Worm (Caenorhabditis elegans): ENCODE measurements around the gene irld-36.
"Not testable (repeated sequence)": the region's sequence is repeated elsewhere in the genome, so short reads cannot be mapped to it uniquely, and the experiment has no call there.

The irld-36 gene

ce11 chrII:1660888-1661287, 18.3 kb upstream of the irld-36 start, which contains the start of gene ZC204.13:
TSS of gene ZC204.13 (minus strand) at chrII:1660988.
- not testable (repeated sequence) for TF ChIP-seq pax-1, pat-9, ceh-18 (tag; optimal IDR thresholded peaks at IDR 0.05)

ce11 chrII:1662881-1663280, 16.3 kb upstream of the irld-36 start, which contains the start of gene ZC204.14:
TSS of gene ZC204.14 (minus strand) at chrII:1662949.
- TF ChIP-seq ceh-45 (GFP tag; IDR thresholded peaks at IDR 0.05) (no peak), elt-2 (tag; optimal IDR thresholded peaks at IDR 0.05) (no peak), pqm-1 (tag; optimal IDR thresholded peaks at IDR 0.05) (no peak), ceh-2 (tag; optimal IDR thresholded peaks at IDR 0.05) (no peak), madf-2 (tag; optimal IDR thresholded peaks at IDR 0.05) (no peak), ets-4 (tag; optimal IDR thresholded peaks at IDR 0.05) (no peak), ceh-9 (tag; optimal IDR thresholded peaks at IDR 0.05) (no peak), sdc-2 (tag; optimal IDR thresholded peaks at IDR 0.05) (no peak), nhr-11 (tag; optimal IDR thresholded peaks at IDR 0.05) (no peak)

- TF ChIP-seq ceh-22 (tag; optimal IDR thresholded peaks at IDR 0.05) (no peak), gmeb-2 (tag; optimal IDR thresholded peaks at IDR 0.05) (no peak), hlh-13 (GFP tag; optimal IDR thresholded peaks at IDR 0.05) (no peak), tbx-2 (tag; optimal IDR thresholded peaks at IDR 0.05) (peak; percentile 15), K09A11.1 (tag; optimal IDR thresholded peaks at IDR 0.05; ENCODE audit: insufficient read depth) (no peak), K02D7.2 (tag; optimal IDR thresholded peaks at IDR 0.05) (no peak), ceh-9 (tag; optimal IDR thresholded peaks at IDR 0.05) (no peak), Y22D7AL.16 (tag; optimal IDR thresholded peaks at IDR 0.05) (no peak), sdc-2 (tag; optimal IDR thresholded peaks at IDR 0.05) (no peak), ref-2 (tag; optimal IDR thresholded peaks at IDR 0.05) (peak; percentile 25), elt-2 (tag; optimal IDR thresholded peaks at IDR 0.05) (peak; percentile 40), pqm-1 (tag; optimal IDR thresholded peaks at IDR 0.05) (no peak), che-1 (tag; optimal IDR thresholded peaks at IDR 0.05) (no peak), fax-1 (tag; optimal IDR thresholded peaks at IDR 0.05) (no peak), C38D4.7 (GFP tag; optimal IDR thresholded peaks at IDR 0.05) (no peak), ceh-24 (tag; optimal IDR thresholded peaks at IDR 0.05) (no peak), T23F11.4 (GFP tag; optimal IDR thresholded peaks at IDR 0.05) (no peak), ets-4 (tag; optimal IDR thresholded peaks at IDR 0.05) (no peak), pat-9 (tag; optimal IDR thresholded peaks at IDR 0.05) (no peak), hlh-30 (tag; optimal IDR thresholded peaks at IDR 0.05; ENCODE audit: insufficient read depth) (peak; percentile 42)
These were observed 15.7 kb upstream of the irld-36 start, which contains the start of gene duxl-1 for ce11 chrII:1663516-1663915. TSS of gene duxl-1 (plus strand) at chrII:1663699.

- TF ChIP-seq ceh-48 (tag; optimal IDR thresholded peaks at IDR 0.05): no peak
- no peak for TF ChIP-seq npax-4 (tag; optimal IDR thresholded peaks at IDR 0.05)
- no peak for TF ChIP-seq madf-2 (tag; optimal IDR thresholded peaks at IDR 0.05)
- no peak for TF ChIP-seq unc-3 (GFP tag; conservative IDR thresholded peaks at IDR 0.05)
- no peak for TF ChIP-seq unc-3 (tag; optimal IDR thresholded peaks at IDR 0.05)
- no peak for TF ChIP-seq che-1 (tag; optimal IDR thresholded peaks at IDR 0.05)
- no peak for TF ChIP-seq ceh-6 (GFP tag; optimal IDR thresholded peaks at IDR 0.05)
- TF ChIP-seq gmeb-2 (tag; optimal IDR thresholded peaks at IDR 0.05): no peak
- TF ChIP-seq pros-1 (tag; optimal IDR thresholded peaks at IDR 0.05): no peak
These were observed 13.2 kb upstream of the irld-36 start, which contains the start of gene srlf-29 for ce11 chrII:1666025-1666424. TSS of gene srlf-29 (plus strand) at chrII:1666325.

ce11 chrII:1668913-1669312, 10.3 kb upstream of the irld-36 start, which contains the start of gene srw-97:
TSS of gene srw-97 (minus strand) at chrII:1669013.
- no peak for TF ChIP-seq lin-11 (tag; optimal IDR thresholded peaks at IDR 0.05)
- no peak for TF ChIP-seq C08G9.2 (tag; optimal IDR thresholded peaks at IDR 0.05)
- TF ChIP-seq nhr-11 (tag; optimal IDR thresholded peaks at IDR 0.05): no peak
- TF ChIP-seq hlh-15 (tag; optimal IDR thresholded peaks at IDR 0.05): no peak
- no peak for TF ChIP-seq lim-6 (tag; optimal IDR thresholded peaks at IDR 0.05)
- TF ChIP-seq hlh-6 (tag; optimal IDR thresholded peaks at IDR 0.05): no peak
- no peak for TF ChIP-seq unc-55 (GFP tag; optimal IDR thresholded peaks at IDR 0.05)
- TF ChIP-seq ref-2 (tag; optimal IDR thresholded peaks at IDR 0.05): no peak
- TF ChIP-seq K02D7.2 (tag; optimal IDR thresholded peaks at IDR 0.05): no peak
- no peak for TF ChIP-seq tbx-2 (tag; optimal IDR thresholded peaks at IDR 0.05)
- no peak for TF ChIP-seq pqm-1 (tag; optimal IDR thresholded peaks at IDR 0.05)
- no peak for TF ChIP-seq T23F11.4 (GFP tag; optimal IDR thresholded peaks at IDR 0.05)
- no peak for TF ChIP-seq pros-1 (tag; optimal IDR thresholded peaks at IDR 0.05)
- no peak for TF ChIP-seq K09A11.1 (tag; optimal IDR thresholded peaks at IDR 0.05; ENCODE audit: insufficient read depth)
- no peak for TF ChIP-seq unc-42 (tag; optimal IDR thresholded peaks at IDR 0.05)
- no peak for TF ChIP-seq dmd-4 (tag; optimal IDR thresholded peaks at IDR 0.05; ENCODE audit: borderline replicate concordance)
- no peak for TF ChIP-seq ttx-3 (tag; optimal IDR thresholded peaks at IDR 0.05)
- no peak for TF ChIP-seq ama-1 (optimal IDR thresholded peaks at IDR 0.05)

Data from whole organism, late embryonic.